Worm (Caenorhabditis elegans) whole organism, midembryonic: ENCODE measurements around the gene C25A8.1.

ENCODE experiments used
- T22C8.4 ChIP-seq: fragments of 200-800 bp; sonication (Bioruptor generic); IDR thresholded peaks from 2 replicates; pipeline ENCODE4 v1.3.6; 2022; ENCODE audit warnings: missing genetic modification characterization, missing compliant biosample characterization
- cog-1 ChIP-seq: sonication (generic microtip); optimal IDR thresholded peaks from 2 replicates; lab custom pipeline; 2016; ENCODE audit warnings: missing genetic modification characterization, missing compliant biosample characterization
- flt-1 ChIP-seq: fragments of 200-800 bp; sonication (Bioruptor generic); IDR thresholded peaks from 2 replicates; pipeline ENCODE4 v1.3.6; 2022; ENCODE audit warnings: missing genetic modification characterization, missing compliant biosample characterization
- klf-2 ChIP-seq: fragments of 200-800 bp; sonication (Bioruptor generic); conservative IDR thresholded peaks from 2 replicates; pipeline ENCODE4 v1.3.6; 2022; ENCODE audit warnings: missing genetic modification reagents, missing genetic modification characterization, missing compliant biosample characterization
- med-1 ChIP-seq: sonication (generic microtip); optimal IDR thresholded peaks from 2 replicates; lab custom pipeline; 2017; ENCODE audit warnings: missing genetic modification characterization, mild to moderate bottlenecking, missing compliant biosample characterization, antibody characterized with exemption, missing genetic modification reagents; ENCODE audit not compliant: insufficient read depth
- ref-1 ChIP-seq: fragments of 200-800 bp; sonication (Bioruptor generic); conservative IDR thresholded peaks from 2 replicates; pipeline ENCODE4 v1.3.6; 2022; ENCODE audit warnings: missing genetic modification reagents, missing genetic modification characterization, missing compliant biosample characterization
- tab-1 ChIP-seq: fragments of 200-800 bp; sonication (Bioruptor generic); IDR thresholded peaks from 2 replicates; pipeline ENCODE4 v1.3.6; 2022; ENCODE audit warnings: missing genetic modification characterization, missing compliant biosample characterization
- ztf-23 ChIP-seq: fragments of 200-800 bp; sonication (Bioruptor generic); IDR thresholded peaks from 2 replicates; pipeline ENCODE4 v1.3.6; 2022; ENCODE audit warnings: missing genetic modification reagents, missing genetic modification characterization, missing compliant biosample characterization
- ztf-29 ChIP-seq: fragments of 200-800 bp; sonication (Bioruptor generic); IDR thresholded peaks from 2 replicates; pipeline ENCODE4 v1.3.6; 2022; ENCODE audit warnings: missing genetic modification reagents, missing genetic modification characterization, missing compliant biosample characterization

C25A8.1 gene

DNA sequence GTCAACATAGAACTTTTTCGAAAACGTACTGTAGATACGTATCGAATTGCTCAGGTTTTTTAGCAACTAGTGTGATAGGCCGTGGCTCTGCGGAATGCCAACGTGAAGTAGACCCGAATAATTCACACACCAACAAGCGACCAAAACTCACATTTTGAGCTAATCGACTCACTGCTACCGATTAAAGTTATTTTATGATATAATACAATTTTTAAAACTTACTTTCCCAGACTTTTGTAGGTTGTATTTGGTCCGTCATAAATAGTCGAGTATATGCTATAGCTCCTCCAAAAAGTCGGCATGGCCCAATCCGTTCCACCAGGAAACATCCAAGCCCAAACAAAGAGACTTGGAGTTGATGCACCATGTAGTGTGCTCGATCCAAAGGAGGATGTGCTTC, at the start of gene C25A8.1:
C25A8.1 (plus strand) TSS at position 301 of the 400 bp plus-strand sequence.
- TF ChIP-seq klf-2 (GFP tag; lab: Robert Waterston, UW), result no peak
- no peak for TF ChIP-seq tab-1 (GFP tag; lab: Robert Waterston, UW)
- TF ChIP-seq med-1 (GFP tag; lab: Kevin White, UChicago), result no peak
- TF ChIP-seq flt-1 (GFP tag; lab: Robert Waterston, UW), result no peak
- TF ChIP-seq T22C8.4 (GFP tag; lab: Robert Waterston, UW), result no peak
- TF ChIP-seq ref-1 (GFP tag; lab: Robert Waterston, UW), result no peak
- no peak for TF ChIP-seq ztf-29 (GFP tag; lab: Robert Waterston, UW)
- no peak for TF ChIP-seq cog-1 (tag; lab: Kevin White, UChicago)
- TF ChIP-seq ztf-23 (GFP tag; lab: Robert Waterston, UW), result no peak

DNA sequence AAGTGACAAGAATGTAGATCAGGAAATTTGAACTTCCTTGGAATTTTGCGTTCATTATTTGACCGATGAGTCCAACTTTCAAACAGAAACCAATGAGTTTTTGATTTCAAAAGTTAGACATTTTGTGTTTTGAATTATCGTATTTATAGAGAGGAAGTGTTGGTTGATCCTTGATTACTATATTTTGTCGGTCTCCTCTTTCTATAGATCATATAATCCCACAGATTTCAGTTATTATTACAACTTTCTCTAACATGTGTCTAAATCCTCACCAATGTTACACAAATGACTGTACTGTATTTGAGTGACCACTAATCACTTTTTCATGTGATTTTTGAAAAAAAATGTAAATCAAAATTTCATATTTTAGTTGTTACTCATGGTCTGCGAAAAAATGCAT, 46.4 kb upstream of the C25A8.1 start, which contains the start of gene B0478.3:
B0478.3 (minus strand) TSS at position 101 of the 400 bp plus-strand sequence.
- TF ChIP-seq T22C8.4 (GFP tag; lab: Robert Waterston, UW) (no peak), ztf-23 (GFP tag; lab: Robert Waterston, UW) (no peak), klf-2 (GFP tag; lab: Robert Waterston, UW) (no peak), ref-1 (GFP tag; lab: Robert Waterston, UW) (no peak)

- TF ChIP-seq med-1 (GFP tag; lab: Kevin White, UChicago) (no peak), cog-1 (tag; lab: Kevin White, UChicago) (no peak), ztf-29 (GFP tag; lab: Robert Waterston, UW) (no peak)
Observed at ce11 chrIV:6965192-6965591, 45.7 kb upstream of the C25A8.1 start, which contains the start of gene ZK381.2. ZK381.2 (plus strand) TSS chrIV:6965492.

- no peak for TF ChIP-seq med-1 (GFP tag; lab: Kevin White, UChicago)
- no peak for TF ChIP-seq cog-1 (tag; lab: Kevin White, UChicago)
- no peak for TF ChIP-seq ztf-29 (GFP tag; lab: Robert Waterston, UW)
- no peak for TF ChIP-seq ref-1 (GFP tag; lab: Robert Waterston, UW)
- no peak for TF ChIP-seq ztf-23 (GFP tag; lab: Robert Waterston, UW)
- TF ChIP-seq tab-1 (GFP tag; lab: Robert Waterston, UW), result no peak
- TF ChIP-seq klf-2 (GFP tag; lab: Robert Waterston, UW), result no peak
- TF ChIP-seq flt-1 (GFP tag; lab: Robert Waterston, UW), result no peak
- no peak for TF ChIP-seq T22C8.4 (GFP tag; lab: Robert Waterston, UW)
Observed at ce11 chrIV:6970271-6970670, 40.7 kb upstream of the C25A8.1 start, which contains the start of gene ZK381.8. ZK381.8 (minus strand) TSS chrIV:6970371.

- no peak for TF ChIP-seq flt-1 (GFP tag; lab: Robert Waterston, UW)
- no peak for TF ChIP-seq klf-2 (GFP tag; lab: Robert Waterston, UW)
Observed at ce11 chrIV:6971213-6971612, 39.7 kb upstream of the C25A8.1 start, which contains the start of gene ZK381.62. ZK381.62 (minus strand) TSS chrIV:6971313.

DNA sequence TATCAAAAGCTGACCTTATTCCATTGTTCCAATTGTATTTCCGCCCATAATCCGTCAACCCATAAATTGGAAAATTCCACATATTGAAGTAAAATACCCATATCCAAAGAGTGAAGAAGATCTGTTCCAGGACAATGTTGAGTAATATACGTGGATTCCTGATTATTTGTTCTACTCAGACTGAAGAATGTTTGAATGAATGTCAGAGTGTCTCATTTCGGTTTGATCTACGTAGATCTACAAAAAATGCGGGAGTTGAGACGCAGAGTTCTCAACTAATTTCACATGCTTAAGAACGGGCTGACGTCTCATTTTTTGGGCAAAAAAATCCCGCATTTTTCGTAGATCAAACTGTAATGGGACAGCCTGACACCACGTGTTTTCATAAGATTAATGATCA, 38.5 kb upstream of the C25A8.1 start, which contains the start of gene nhr-249:
nhr-249 (minus strand) TSS at position 101 of the 400 bp plus-strand sequence.
- TF ChIP-seq ref-1 (GFP tag; lab: Robert Waterston, UW), result no peak
- no peak for TF ChIP-seq cog-1 (tag; lab: Kevin White, UChicago)
- TF ChIP-seq flt-1 (GFP tag; lab: Robert Waterston, UW), result no peak
- no peak for TF ChIP-seq klf-2 (GFP tag; lab: Robert Waterston, UW)
- no peak for TF ChIP-seq ztf-29 (GFP tag; lab: Robert Waterston, UW)
- no peak for TF ChIP-seq T22C8.4 (GFP tag; lab: Robert Waterston, UW)
- no peak for TF ChIP-seq med-1 (GFP tag; lab: Kevin White, UChicago)
- TF ChIP-seq ztf-23 (GFP tag; lab: Robert Waterston, UW), result no peak
- no peak for TF ChIP-seq tab-1 (GFP tag; lab: Robert Waterston, UW)

DNA sequence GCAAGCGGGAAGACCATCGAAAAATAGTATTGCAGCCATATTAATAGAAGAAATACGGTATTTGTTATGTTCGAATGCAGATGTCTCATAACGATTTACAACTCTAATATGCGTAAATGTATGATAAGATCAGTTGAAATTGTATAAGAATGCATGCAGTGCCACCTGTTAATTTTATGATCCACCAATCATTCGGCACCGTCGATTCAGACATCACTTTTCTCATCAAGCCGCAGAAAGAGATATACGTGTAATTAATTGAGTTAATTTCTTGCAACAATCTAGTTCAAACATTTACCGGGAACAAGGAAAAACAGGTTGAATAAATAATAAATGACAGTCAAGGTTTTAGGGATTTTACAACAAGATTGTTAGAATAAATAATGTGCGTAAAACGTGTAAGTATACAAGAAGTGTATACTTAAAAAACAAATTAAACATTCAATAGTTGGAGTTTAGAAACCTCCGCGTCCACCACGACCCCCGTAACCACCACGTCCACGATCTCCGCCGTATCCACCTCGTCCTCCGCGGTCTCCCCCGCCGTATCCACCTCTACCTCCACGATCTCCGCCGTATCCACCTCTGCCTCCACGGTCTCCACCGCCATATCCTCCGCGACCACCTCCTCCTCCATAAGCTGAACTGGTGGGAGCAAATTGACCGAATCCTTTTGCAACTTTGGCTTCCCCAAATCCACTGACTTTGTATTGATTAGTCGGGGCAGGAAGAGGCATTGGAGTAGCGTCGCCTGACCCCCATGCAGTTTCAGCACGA, 36.6 kb upstream of the C25A8.1 start:
- TF ChIP-seq klf-2 (GFP tag; lab: Robert Waterston, UW) (no peak), tab-1 (GFP tag; lab: Robert Waterston, UW) (no peak), T22C8.4 (GFP tag; lab: Robert Waterston, UW) (no peak), ztf-23 (GFP tag; lab: Robert Waterston, UW) (no peak), ref-1 (GFP tag; lab: Robert Waterston, UW) (no peak), cog-1 (tag; lab: Kevin White, UChicago) (no peak)

DNA sequence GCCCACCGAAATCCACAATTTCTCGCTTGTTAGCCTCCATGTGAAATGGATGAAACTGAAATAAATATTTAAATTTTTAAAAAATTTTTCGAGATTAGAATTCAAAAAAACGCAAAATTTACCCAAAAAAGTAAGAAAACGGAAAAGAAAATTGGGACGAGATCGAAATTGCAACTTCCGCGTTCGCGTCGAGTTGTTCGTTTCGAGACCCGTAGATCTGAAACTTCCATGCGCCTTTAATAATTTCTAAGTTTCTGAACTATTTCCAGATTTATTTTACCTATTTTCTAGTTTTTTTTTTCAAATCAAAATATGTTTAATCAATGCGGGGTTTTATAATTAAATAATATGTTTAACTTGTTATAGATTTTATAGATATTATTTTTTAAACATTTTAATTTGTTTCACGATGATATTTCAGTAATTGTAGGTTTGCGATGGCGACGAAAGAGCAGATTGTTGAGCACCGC, 33.8 kb upstream of the C25A8.1 start, which contains the start of the genes pgl-1 and him-3:
pgl-1 (minus strand) TSS at position 230 of the 470 bp plus-strand sequence.
him-3 (plus strand) TSS at position 420 of the 470 bp plus-strand sequence.
- TF ChIP-seq tab-1 (GFP tag; lab: Robert Waterston, UW) (no peak), flt-1 (GFP tag; lab: Robert Waterston, UW) (no peak), med-1 (GFP tag; lab: Kevin White, UChicago) (no peak), cog-1 (tag; lab: Kevin White, UChicago) (no peak), ref-1 (GFP tag; lab: Robert Waterston, UW) (no peak), klf-2 (GFP tag; lab: Robert Waterston, UW) (no peak), ztf-29 (GFP tag; lab: Robert Waterston, UW) (no peak), ztf-23 (GFP tag; lab: Robert Waterston, UW) (no peak), T22C8.4 (GFP tag; lab: Robert Waterston, UW) (no peak)

ce11 chrIV:6978625-6979024, 32.3 kb upstream of the C25A8.1 start:
- TF ChIP-seq med-1 (GFP tag; lab: Kevin White, UChicago) (no peak), tab-1 (GFP tag; lab: Robert Waterston, UW) (no peak), klf-2 (GFP tag; lab: Robert Waterston, UW) (no peak), ztf-23 (GFP tag; lab: Robert Waterston, UW) (no peak), T22C8.4 (GFP tag; lab: Robert Waterston, UW) (no peak)
